Fruit fly (Drosophila melanogaster) whole organism, embryonic: ENCODE results near the gene CG12081.
A peak's percentile ranks its signal among the peaks of the same experiment; 100 is the strongest.

Experiments used
- Atf-2 ChIP-seq: fragments of 200-800 bp; sonication (Bioruptor generic); optimal IDR thresholded peaks from 2 replicates; lab custom pipeline; 2016; ENCODE audit warnings: missing biosample characterization, missing genetic modification characterization
- Blimp-1 ChIP-seq: fragments of 200-800 bp; sonication (Bioruptor generic); optimal IDR thresholded peaks from 3 replicates; lab custom pipeline; 2018; ENCODE audit warnings: missing biosample characterization, missing genetic modification characterization, mild to moderate bottlenecking, moderate library complexity, missing genetic modification reagents
- CG10147 ChIP-seq: fragments of 200-800 bp; sonication (Bioruptor generic); optimal IDR thresholded peaks from 2 replicates; lab custom pipeline; 2019; ENCODE audit warnings: missing biosample characterization, mild to moderate bottlenecking, missing genetic modification characterization, moderate library complexity
- CG10431 ChIP-seq: fragments of 200-800 bp; sonication (Bioruptor generic); optimal IDR thresholded peaks from 3 replicates; lab custom pipeline; 2018; ENCODE audit warnings: missing biosample characterization, mild to moderate bottlenecking, missing genetic modification characterization
- CG11504 ChIP-seq: fragments of 200-800 bp; sonication (Bioruptor generic); optimal IDR thresholded peaks from 3 replicates; lab custom pipeline; 2019; ENCODE audit warnings: missing biosample characterization, mild to moderate bottlenecking, missing genetic modification characterization, moderate library complexity
- CG11560 ChIP-seq: fragments of 200-800 bp; sonication (Bioruptor generic); IDR thresholded peaks from 3 replicates; pipeline ENCODE4 v1.3.6; 2022; ENCODE audit warnings: missing biosample characterization, missing genetic modification characterization
- CG11695 ChIP-seq: fragments of 200-800 bp; sonication (Bioruptor generic); IDR thresholded peaks from 3 replicates; pipeline ENCODE4 v1.3.6; 2022; ENCODE audit warnings: missing biosample characterization, missing genetic modification characterization
- CG12104 ChIP-seq: fragments of 200-800 bp; sonication (Bioruptor generic); optimal IDR thresholded peaks from 3 replicates; lab custom pipeline; 2016; ENCODE audit warnings: missing biosample characterization, missing genetic modification characterization
- CG12236 ChIP-seq: fragments of 200-800 bp; sonication (Bioruptor generic); optimal IDR thresholded peaks from 2 replicates; lab custom pipeline; 2016; ENCODE audit warnings: missing biosample characterization, missing genetic modification characterization
- CG13296 ChIP-seq: fragments of 200-800 bp; sonication (Bioruptor generic); optimal IDR thresholded peaks from 3 replicates; lab custom pipeline; 2018; ENCODE audit warnings: missing biosample characterization, mild to moderate bottlenecking, missing genetic modification characterization
- CG15479 ChIP-seq: fragments of 200-800 bp; sonication (Bioruptor generic); optimal IDR thresholded peaks from 3 replicates; lab custom pipeline; 2019; ENCODE audit warnings: missing biosample characterization, mild to moderate bottlenecking, missing genetic modification characterization, moderate library complexity
- CG1792 ChIP-seq: fragments of 200-800 bp; sonication (Bioruptor generic); optimal IDR thresholded peaks from 2 replicates; lab custom pipeline; 2016; ENCODE audit warnings: missing biosample characterization, missing genetic modification characterization
- CG18764 ChIP-seq: fragments of 200-800 bp; sonication (Bioruptor generic); optimal IDR thresholded peaks from 3 replicates; lab custom pipeline; 2016; ENCODE audit warnings: missing biosample characterization, missing genetic modification characterization
- CG34422 ChIP-seq: fragments of 200-800 bp; sonication (Bioruptor generic); IDR thresholded peaks from 3 replicates; pipeline ENCODE4 v1.3.6; 2022; ENCODE audit warnings: missing biosample characterization, missing genetic modification characterization
- CG4360 ChIP-seq: fragments of 200-800 bp; sonication (Bioruptor generic); IDR thresholded peaks from 2 replicates; pipeline ENCODE4 v1.3.6; 2022; ENCODE audit warnings: missing biosample characterization, missing genetic modification characterization
- CG4854 ChIP-seq: fragments of 200-800 bp; sonication (Bioruptor generic); optimal IDR thresholded peaks from 2 replicates; lab custom pipeline; 2016; ENCODE audit warnings: missing biosample characterization, missing genetic modification characterization, inconsistent platforms
- CG5245 ChIP-seq: fragments of 200-800 bp; sonication (Bioruptor generic); optimal IDR thresholded peaks from 3 replicates; lab custom pipeline; 2016; ENCODE audit warnings: missing biosample characterization, missing genetic modification characterization
- CG6689 ChIP-seq: fragments of 200-800 bp; sonication (Bioruptor generic); IDR thresholded peaks from 2 replicates; pipeline ENCODE4 v1.3.6; 2022; ENCODE audit warnings: missing biosample characterization, missing genetic modification characterization
- CG7556 ChIP-seq: fragments of 200-800 bp; sonication (Bioruptor generic); optimal IDR thresholded peaks from 2 replicates; lab custom pipeline; 2017; ENCODE audit warnings: missing biosample characterization, mild to moderate bottlenecking, missing genetic modification characterization
- CG7839 ChIP-seq: fragments of 200-800 bp; sonication (Bioruptor generic); optimal IDR thresholded peaks from 3 replicates; lab custom pipeline; 2018; ENCODE audit warnings: missing biosample characterization, mild to moderate bottlenecking, missing genetic modification characterization, moderate library complexity
- CG8281 ChIP-seq: fragments of 200-800 bp; sonication (Bioruptor generic); optimal IDR thresholded peaks from 2 replicates; lab custom pipeline; 2018; ENCODE audit warnings: missing biosample characterization, mild to moderate bottlenecking, missing genetic modification characterization, moderate library complexity
- E2f2 ChIP-seq: fragments of 200-800 bp; sonication (Bioruptor generic); IDR thresholded peaks from 2 replicates; pipeline ENCODE4 v1.3.6; 2022; ENCODE audit warnings: missing biosample characterization, missing genetic modification characterization
- Hand ChIP-seq: fragments of 200-800 bp; sonication (Bioruptor generic); optimal IDR thresholded peaks from 2 replicates; lab custom pipeline; 2017; ENCODE audit warnings: mild to moderate bottlenecking, missing biosample characterization, missing genetic modification reagents, missing genetic modification characterization
- Hr51 ChIP-seq, 2 experiments: fragments of 200-800 bp; sonication (Bioruptor generic); optimal IDR thresholded peaks; 2 replicates in 1 of 2; 3 replicates in 1 of 2; lab custom pipeline; 2016 to 2018; ENCODE audit warnings: missing biosample characterization in 2 of 2, missing genetic modification characterization in 2 of 2, mild to moderate bottlenecking in 1 of 2, moderate library complexity in 1 of 2
- Hsf ChIP-seq: fragments of 200-800 bp; sonication (Bioruptor generic); optimal IDR thresholded peaks from 3 replicates; lab custom pipeline; 2016; ENCODE audit warnings: missing biosample characterization, missing genetic modification characterization
- NC2α ChIP-seq: fragments of 200-800 bp; sonication (Bioruptor generic); optimal IDR thresholded peaks from 2 replicates; lab custom pipeline; 2016; ENCODE audit warnings: missing biosample characterization, missing genetic modification characterization
- Nf-YC ChIP-seq: fragments of 200-800 bp; optimal IDR thresholded peaks from 3 replicates; lab custom pipeline; 2019; ENCODE audit warnings: missing biosample characterization, mild to moderate bottlenecking, missing genetic modification characterization, moderate library complexity
- PHDP ChIP-seq: fragments of 200-800 bp; sonication (Bioruptor generic); optimal IDR thresholded peaks from 3 replicates; lab custom pipeline; 2018; ENCODE audit warnings: missing biosample characterization, mild to moderate bottlenecking, missing genetic modification characterization, moderate library complexity
- Spps ChIP-seq: fragments of 200-800 bp; sonication (Bioruptor generic); optimal IDR thresholded peaks from 2 replicates; lab custom pipeline; 2018; ENCODE audit warnings: missing biosample characterization, mild to moderate bottlenecking, missing genetic modification characterization
- Trl ChIP-seq, 3 experiments: fragments of >200 bp in 2 of 3; fragments of 200-800 bp in 1 of 3; sonication (Bioruptor generic) in 1 of 3; optimal IDR thresholded peaks; 2 replicates in 1 of 3; 3 replicates in 2 of 3; lab custom pipeline; 2016 to 2017; ENCODE audit warnings: missing biosample characterization in 1 of 3, missing genetic modification characterization in 1 of 3
- aop ChIP-seq: fragments of 200-800 bp; sonication (Bioruptor generic); IDR thresholded peaks from 2 replicates; pipeline ENCODE4 v1.3.6; 2022; ENCODE audit warnings: missing biosample characterization, missing genetic modification characterization
- ato ChIP-seq: fragments of 200-800 bp; sonication (Bioruptor generic); IDR thresholded peaks from 2 replicates; pipeline ENCODE4 v1.3.6; 2022; ENCODE audit warnings: missing biosample characterization, missing genetic modification characterization; ENCODE audit not compliant: partially characterized antibody
- az2 ChIP-seq: fragments of 200-800 bp; sonication (Bioruptor generic); optimal IDR thresholded peaks from 3 replicates; lab custom pipeline; 2016; ENCODE audit warnings: missing biosample characterization, missing genetic modification characterization
- bowl ChIP-seq: fragments of 200-800 bp; sonication (Bioruptor generic); IDR thresholded peaks from 2 replicates; pipeline ENCODE4 v1.3.6; 2022; ENCODE audit warnings: missing biosample characterization, missing genetic modification characterization
- cwo ChIP-seq: fragments of 200-800 bp; sonication (Bioruptor generic); optimal IDR thresholded peaks from 3 replicates; lab custom pipeline; 2017; ENCODE audit warnings: missing biosample characterization, missing genetic modification characterization, mild to moderate bottlenecking, moderate library complexity, missing genetic modification reagents
- dmrt99B ChIP-seq: fragments of 200-800 bp; sonication (Bioruptor generic); optimal IDR thresholded peaks from 2 replicates; lab custom pipeline; 2018; ENCODE audit warnings: missing biosample characterization, mild to moderate bottlenecking, missing genetic modification characterization, moderate library complexity
- kah ChIP-seq: fragments of 200-800 bp; sonication (Bioruptor generic); optimal IDR thresholded peaks from 2 replicates; lab custom pipeline; 2018; ENCODE audit warnings: missing biosample characterization, mild to moderate bottlenecking, missing genetic modification characterization
- lab ChIP-seq: fragments of 200-800 bp; sonication (Bioruptor generic); optimal IDR thresholded peaks from 3 replicates; lab custom pipeline; 2017; ENCODE audit warnings: missing biosample characterization, missing genetic modification characterization, mild to moderate bottlenecking, moderate library complexity, missing genetic modification reagents
- lilli ChIP-seq: fragments of 200-800 bp; sonication (Bioruptor generic); optimal IDR thresholded peaks from 3 replicates; lab custom pipeline; 2016; ENCODE audit warnings: missing biosample characterization, missing genetic modification characterization
- nerfin-2 ChIP-seq: fragments of 200-800 bp; sonication (Bioruptor generic); IDR thresholded peaks from 2 replicates; pipeline ENCODE4 v1.3.6; 2022; ENCODE audit warnings: missing biosample characterization, missing genetic modification characterization; ENCODE audit not compliant: partially characterized antibody
- nmo ChIP-seq: fragments of 200-800 bp; sonication (Bioruptor generic); optimal IDR thresholded peaks from 2 replicates; lab custom pipeline; 2018; ENCODE audit warnings: missing biosample characterization, mild to moderate bottlenecking, missing genetic modification characterization, moderate library complexity
- oc ChIP-seq: fragments of 200-800 bp; sonication (Bioruptor generic); optimal IDR thresholded peaks from 2 replicates; lab custom pipeline; 2018; ENCODE audit warnings: missing biosample characterization, mild to moderate bottlenecking, missing genetic modification characterization, moderate library complexity
- pita ChIP-seq: fragments of 200-800 bp; sonication (Bioruptor generic); optimal IDR thresholded peaks from 2 replicates; lab custom pipeline; 2017; ENCODE audit warnings: missing biosample characterization, mild to moderate bottlenecking, missing genetic modification characterization
- pnt ChIP-seq: fragments of 200-800 bp; sonication (Bioruptor generic); optimal IDR thresholded peaks from 3 replicates; lab custom pipeline; 2016; ENCODE audit warnings: missing biosample characterization, missing genetic modification characterization
- run ChIP-seq: fragments of 200-800 bp; sonication (Bioruptor generic); optimal IDR thresholded peaks from 3 replicates; lab custom pipeline; 2018; ENCODE audit warnings: missing biosample characterization, mild to moderate bottlenecking, missing genetic modification characterization
- sr ChIP-seq: fragments of 200-800 bp; sonication (Bioruptor generic); IDR thresholded peaks from 3 replicates; pipeline ENCODE4 v1.3.6; 2022; ENCODE audit warnings: missing biosample characterization, missing genetic modification characterization
- usp ChIP-seq: fragments of >200 bp; optimal IDR thresholded peaks from 2 replicates; lab custom pipeline; 2017; ENCODE audit warnings: missing biosample characterization, missing genetic modification characterization
- vfl ChIP-seq: fragments of 200-800 bp; sonication (Bioruptor generic); optimal IDR thresholded peaks from 2 replicates; lab custom pipeline; 2016; ENCODE audit warnings: missing biosample characterization, missing genetic modification characterization
- zen ChIP-seq: fragments of 200-800 bp; sonication (Bioruptor generic); optimal IDR thresholded peaks from 3 replicates; lab custom pipeline; 2018; ENCODE audit warnings: missing biosample characterization, mild to moderate bottlenecking, missing genetic modification characterization, moderate library complexity
- zf30C ChIP-seq: fragments of 200-800 bp; sonication (Bioruptor generic); optimal IDR thresholded peaks from 3 replicates; lab custom pipeline; 2018; ENCODE audit warnings: missing biosample characterization, mild to moderate bottlenecking, missing genetic modification characterization

Gene CG12081

dm6 chrX:8588607-8589171 is at the start of gene CG12081 (continued):
- TF ChIP-seq PHDP (tag; lab: Kevin White, UChicago) (no peak), lab (GFP tag; lab: Kevin White, UChicago) (no peak), Nf-YC (peak; percentile 15), CG13296 (GFP tag; lab: Kevin White, UChicago) (no peak), Spps (tag; lab: Kevin White, UChicago) (no peak), run (no peak), CG12236 (no peak), CG12104 (GFP tag; lab: Kevin White, UChicago) (no peak), CG5245 (GFP tag; lab: Kevin White, UChicago) (no peak), CG18764 (no peak), ato (GFP tag; lab: Robert Waterston, UW) (peak; percentile 75), E2f2 (GFP tag; lab: Robert Waterston, UW) (peak; percentile 75), kah (GFP tag; lab: Kevin White, UChicago) (no peak), Trl (optimal IDR thresholded peaks at IDR 0.05; lab: Kevin White, UChicago) (no peak), Trl (GFP tag; optimal IDR thresholded peaks at IDR 0.05; lab: Kevin White, UChicago) (no peak), lilli (GFP tag; lab: Kevin White, UChicago) (no peak), zen (tag; lab: Kevin White, UChicago) (no peak), nmo (GFP tag; lab: Kevin White, UChicago) (peak; percentile 35), CG1792 (GFP tag; lab: Kevin White, UChicago) (no peak), pnt (GFP tag; lab: Kevin White, UChicago) (no peak), dmrt99B (tag; lab: Kevin White, UChicago) (no peak), zf30C (GFP tag; lab: Kevin White, UChicago) (no peak), CG4360 (GFP tag; lab: Robert Waterston, UW) (no peak), NC2α (GFP tag; lab: Kevin White, UChicago) (no peak), CG11695 (no peak), CG10147 (GFP tag; lab: Kevin White, UChicago) (no peak), cwo (GFP tag; lab: Kevin White, UChicago) (no peak), oc (no peak), az2 (GFP tag; lab: Kevin White, UChicago) (no peak), aop (GFP tag; lab: Robert Waterston, UW) (no peak), pita (GFP tag; lab: Kevin White, UChicago) (no peak), CG11560 (no peak), CG8281 (tag; lab: Kevin White, UChicago) (no peak), Blimp-1 (GFP tag; lab: Kevin White, UChicago) (no peak), Hsf (no peak), nerfin-2 (GFP tag; lab: Robert Waterston, UW) (peak; percentile 85), CG15479 (GFP tag; lab: Kevin White, UChicago) (no peak), CG7556 (GFP tag; lab: Kevin White, UChicago) (no peak), Hr51 (GFP tag; optimal IDR thresholded peaks at IDR 0.05; lab: Kevin White, UChicago) (no peak), usp (GFP tag; lab: Kevin White, UChicago) (no peak), bowl (GFP tag; lab: Robert Waterston, UW) (no peak), CG11504 (no peak), CG6689 (GFP tag; lab: Robert Waterston, UW) (no peak), Atf-2 (GFP tag; lab: Kevin White, UChicago) (no peak), CG4854 (GFP tag; lab: Kevin White, UChicago) (no peak), vfl (no peak), CG7839 (tag; lab: Kevin White, UChicago) (no peak), Hand (no peak), sr (GFP tag; lab: Robert Waterston, UW) (no peak), CG34422 (GFP tag; lab: Robert Waterston, UW) (peak; percentile 30; the same call in 1 of the 3 replicates), CG10431 (no peak)
